Worm (Caenorhabditis elegans): Measurements from ENCODE around the gene math-45.

math-45 gene

DNA sequence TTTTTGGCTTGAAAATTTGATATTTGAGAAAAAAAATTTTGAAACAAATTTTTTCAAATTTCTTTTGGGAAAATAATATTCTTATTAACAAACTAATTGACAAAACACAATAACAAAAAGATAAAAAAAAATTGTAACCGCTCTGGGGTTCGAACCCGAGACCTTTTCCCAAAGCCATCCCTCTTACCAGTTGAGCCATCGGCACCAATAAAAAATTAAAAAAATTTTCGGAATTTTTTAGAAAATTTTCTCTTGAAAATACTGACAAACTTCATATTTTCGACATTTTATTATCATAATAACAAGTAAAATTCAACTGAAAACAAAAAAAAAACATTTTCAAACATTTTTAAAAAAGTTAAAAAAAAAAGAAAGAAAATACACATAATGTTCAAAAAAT, 4.7 kb upstream of the math-45 start:
- TF ChIP-seq ztf-4 (tag; optimal IDR thresholded peaks at IDR 0.05): no peak
- no peak for TF ChIP-seq sem-4 (tag; optimal IDR thresholded peaks at IDR 0.05)
- TF ChIP-seq nhr-77 (tag; optimal IDR thresholded peaks at IDR 0.05): no peak
- TF ChIP-seq crh-2 (tag; optimal IDR thresholded peaks at IDR 0.05): no peak
- no peak for TF ChIP-seq ceh-82 (tag; optimal IDR thresholded peaks at IDR 0.05)
- no peak for TF ChIP-seq zag-1 (tag; optimal IDR thresholded peaks at IDR 0.05)
- TF ChIP-seq nhr-6 (tag; optimal IDR thresholded peaks at IDR 0.05): no peak
- TF ChIP-seq peb-1 (tag; optimal IDR thresholded peaks at IDR 0.05): no peak
- TF ChIP-seq unc-62 (GFP tag; optimal IDR thresholded peaks at IDR 0.05): no peak
- TF ChIP-seq alr-1 (tag; optimal IDR thresholded peaks at IDR 0.05): no peak
- no peak for TF ChIP-seq lin-11 (tag; optimal IDR thresholded peaks at IDR 0.05)
- no peak for TF ChIP-seq ZK546.5 (tag; optimal IDR thresholded peaks at IDR 0.05)
- no peak for TF ChIP-seq lsy-2 (tag; optimal IDR thresholded peaks at IDR 0.05)
- no peak for TF ChIP-seq nhr-11 (tag; optimal IDR thresholded peaks at IDR 0.05)
- TF ChIP-seq unc-39 (tag; optimal IDR thresholded peaks at IDR 0.05): no peak
- no peak for TF ChIP-seq nhr-23 (tag; optimal IDR thresholded peaks at IDR 0.05)

DNA sequence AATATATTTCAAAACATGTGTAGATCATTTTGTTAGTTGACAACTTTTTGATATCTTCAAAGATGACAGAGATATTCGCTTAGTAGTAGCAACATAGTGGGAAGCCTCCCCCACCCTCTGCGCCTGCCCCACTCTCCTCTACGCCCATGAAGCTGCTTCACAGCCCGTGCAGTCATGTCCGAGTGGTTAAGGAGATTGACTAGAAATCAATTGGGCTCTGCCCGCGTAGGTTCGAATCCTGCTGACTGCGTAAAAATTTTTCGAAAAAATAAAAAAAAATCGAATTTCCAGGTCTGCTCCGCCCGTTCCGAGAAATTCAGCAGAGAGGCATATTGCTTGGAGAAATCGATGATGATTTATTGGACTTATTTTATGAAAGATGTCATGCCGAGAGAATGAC, 2.6 kb upstream of the math-45 start:
- TF ChIP-seq mab-5 (tag; optimal IDR thresholded peaks at IDR 0.05) (no peak), skn-1 (tag; optimal IDR thresholded peaks at IDR 0.05) (no peak), lin-39 (tag; optimal IDR thresholded peaks at IDR 0.05) (no peak), sem-4 (tag; optimal IDR thresholded peaks at IDR 0.05) (no peak), ceh-82 (tag; optimal IDR thresholded peaks at IDR 0.05) (no peak), lin-13 (GFP tag; optimal IDR thresholded peaks at IDR 0.05) (peak; percentile 40), dmd-4 (tag; optimal IDR thresholded peaks at IDR 0.05) (no peak), nhr-12 (tag; optimal IDR thresholded peaks at IDR 0.05) (no peak), nhr-23 (tag; optimal IDR thresholded peaks at IDR 0.05) (no peak), F13H6.1 (tag; optimal IDR thresholded peaks at IDR 0.05) (peak; percentile 6), gmeb-1 (tag; optimal IDR thresholded peaks at IDR 0.05) (peak; percentile 20), peb-1 (tag; optimal IDR thresholded peaks at IDR 0.05) (no peak), lsy-2 (tag; optimal IDR thresholded peaks at IDR 0.05) (peak; percentile 18 to 41), R02D3.7 (tag; optimal IDR thresholded peaks at IDR 0.05) (no peak), snpc-4 (tag; optimal IDR thresholded peaks at IDR 0.05) (no peak), sma-9 (GFP tag; optimal IDR thresholded peaks at IDR 0.05) (no peak), sma-9 (tag; optimal IDR thresholded peaks at IDR 0.05) (no peak), alr-1 (tag; optimal IDR thresholded peaks at IDR 0.05) (no peak), nhr-129 (tag; optimal IDR thresholded peaks at IDR 0.05) (peak; percentile 14), ceh-16 (tag; optimal IDR thresholded peaks at IDR 0.05) (no peak), fos-1 (tag; optimal IDR thresholded peaks at IDR 0.05) (peak; percentile 27), unc-55 (GFP tag; optimal IDR thresholded peaks at IDR 0.05) (peak; percentile 41), nhr-6 (tag; optimal IDR thresholded peaks at IDR 0.05) (no peak), ama-1 (optimal IDR thresholded peaks at IDR 0.05) (no peak), crh-2 (tag; optimal IDR thresholded peaks at IDR 0.05) (no peak), sma-3 (GFP tag; optimal IDR thresholded peaks at IDR 0.05) (no peak), nhr-11 (tag; optimal IDR thresholded peaks at IDR 0.05) (no peak)

- TF ChIP-seq sma-3 (GFP tag; optimal IDR thresholded peaks at IDR 0.05) (no peak), C34F6.9 (tag; optimal IDR thresholded peaks at IDR 0.05) (no peak), mbf-1 (tag; optimal IDR thresholded peaks at IDR 0.05) (no peak), nhr-25 (tag; optimal IDR thresholded peaks at IDR 0.05) (no peak), ztf-1 (GFP tag; conservative IDR thresholded peaks at IDR 0.05) (no peak), ztf-4 (tag; optimal IDR thresholded peaks at IDR 0.05) (no peak), gmeb-1 (tag; optimal IDR thresholded peaks at IDR 0.05) (no peak), egl-27 (tag; optimal IDR thresholded peaks at IDR 0.05) (no peak), crh-2 (tag; optimal IDR thresholded peaks at IDR 0.05) (no peak), nhr-21 (tag; optimal IDR thresholded peaks at IDR 0.05) (no peak), nhr-23 (tag; optimal IDR thresholded peaks at IDR 0.05) (no peak)
These were observed 1.7 kb upstream of the math-45 start, which contains the start of gene Y51H7BR.8 for ce11 chrII:1518914-1519313. Y51H7BR.8 (plus strand) TSS chrII:1519214.

ce11 chrII:1504266-1504665, 13.0 kb downstream of the math-45 start, which contains the start of gene fdgt-1:
fdgt-1 (plus strand) TSS chrII:1504566.
- no peak for TF ChIP-seq alr-1 (tag; optimal IDR thresholded peaks at IDR 0.05)
- TF ChIP-seq mab-5 (tag; optimal IDR thresholded peaks at IDR 0.05): no peak
- TF ChIP-seq unc-39 (tag; optimal IDR thresholded peaks at IDR 0.05): no peak
- TF ChIP-seq dmd-4 (tag; optimal IDR thresholded peaks at IDR 0.05): no peak
- no peak for TF ChIP-seq Y55F3AM.14 (GFP tag; optimal IDR thresholded peaks at IDR 0.05)
- no peak for TF ChIP-seq sma-3 (GFP tag; optimal IDR thresholded peaks at IDR 0.05)
- TF ChIP-seq snpc-4 (tag; optimal IDR thresholded peaks at IDR 0.05): no peak
- TF ChIP-seq lin-13 (GFP tag; optimal IDR thresholded peaks at IDR 0.05): no peak
- TF ChIP-seq nhr-237 (tag; optimal IDR thresholded peaks at IDR 0.05): no peak
- TF ChIP-seq nhr-23 (tag; optimal IDR thresholded peaks at IDR 0.05): no peak
- TF ChIP-seq ztf-1 (GFP tag; conservative IDR thresholded peaks at IDR 0.05): no peak
- TF ChIP-seq ztf-4 (tag; optimal IDR thresholded peaks at IDR 0.05): no peak
- TF ChIP-seq unc-62 (GFP tag; optimal IDR thresholded peaks at IDR 0.05): no peak
- no peak for TF ChIP-seq elt-1 (tag; optimal IDR thresholded peaks at IDR 0.05)
- TF ChIP-seq sma-9 (GFP tag; optimal IDR thresholded peaks at IDR 0.05): no peak
- no peak for TF ChIP-seq sma-9 (tag; optimal IDR thresholded peaks at IDR 0.05)

All from whole organism, L2 larva.